Worm (Caenorhabditis elegans) whole organism, L4/young adult: ENCODE results near the gene E02H9.3.

ENCODE experiments used
- W03F9.2 ChIP-seq: fragments of 150-350 bp; optimal IDR thresholded peaks from 2 replicates; lab custom pipeline; 2014; ENCODE audit warnings: missing biosample characterization, missing genetic modification characterization
- him-1 ChIP-seq: sonication (generic microtip); optimal IDR thresholded peaks from 2 replicates; lab custom pipeline; 2016; ENCODE audit warnings: missing genotype, missing genetic modification reagents, missing genetic modification characterization, missing compliant biosample characterization

ce11 chrIII:2477303-2477702, 18.5 kb downstream of the E02H9.3 start:
- TF ChIP-seq him-1 (tag; lab: Kevin White, UChicago), result no peak
- no peak for TF ChIP-seq W03F9.2
